Fruit fly (Drosophila melanogaster) whole organism, embryonic: ENCODE measurements around the gene MAGE.

Source experiments
- CG17829 ChIP-seq: fragments of 200-800 bp; optimal IDR thresholded peaks from 2 replicates; lab custom pipeline; 2019; ENCODE audit warnings: missing biosample characterization, mild to moderate bottlenecking, missing genetic modification characterization, moderate library complexity
- CG5245 ChIP-seq: fragments of 200-800 bp; sonication (Bioruptor generic); optimal IDR thresholded peaks from 3 replicates; lab custom pipeline; 2016; ENCODE audit warnings: missing biosample characterization, missing genetic modification characterization
- CG6854 ChIP-seq: fragments of 200-800 bp; sonication (Bioruptor generic); optimal IDR thresholded peaks from 3 replicates; lab custom pipeline; 2017; ENCODE audit warnings: missing biosample characterization, mild to moderate bottlenecking, missing genetic modification characterization
- CG7372 ChIP-seq: fragments of 200-800 bp; sonication (Bioruptor generic); IDR thresholded peaks from 2 replicates; pipeline ENCODE4 v1.3.6; 2022; ENCODE audit warnings: missing biosample characterization, missing genetic modification characterization
- Xrp1 ChIP-seq: fragments of 200-800 bp; sonication (Bioruptor generic); IDR thresholded peaks from 2 replicates; pipeline ENCODE4 v1.3.6; 2022; ENCODE audit warnings: missing biosample characterization, missing genetic modification characterization
- amos ChIP-seq: fragments of 200-800 bp; sonication (Bioruptor generic); IDR thresholded peaks from 2 replicates; pipeline ENCODE4 v1.3.6; 2022; ENCODE audit warnings: missing biosample characterization, missing genetic modification characterization; ENCODE audit not compliant: partially characterized antibody
- bigmax ChIP-seq: fragments of 200-800 bp; sonication (Bioruptor generic); optimal IDR thresholded peaks from 2 replicates; lab custom pipeline; 2018; ENCODE audit warnings: missing biosample characterization, mild to moderate bottlenecking, missing genetic modification characterization
- btn ChIP-seq: fragments of 200-800 bp; sonication (Bioruptor generic); optimal IDR thresholded peaks from 2 replicates; lab custom pipeline; 2016; ENCODE audit warnings: missing biosample characterization, missing genetic modification characterization
- fd96Cb ChIP-seq: fragments of 200-800 bp; sonication (Bioruptor generic); optimal IDR thresholded peaks from 2 replicates; lab custom pipeline; 2018; ENCODE audit warnings: missing biosample characterization, mild to moderate bottlenecking, missing genetic modification characterization, moderate library complexity
- kni ChIP-seq: fragments of 200-800 bp; sonication (Bioruptor generic); optimal IDR thresholded peaks from 3 replicates; lab custom pipeline; 2017; ENCODE audit warnings: mild to moderate bottlenecking, missing biosample characterization, missing genetic modification reagents, missing genetic modification characterization
- psq ChIP-seq: fragments of 200-800 bp; sonication (Bioruptor generic); optimal IDR thresholded peaks from 2 replicates; lab custom pipeline; 2017; ENCODE audit warnings: missing biosample characterization, missing genetic modification characterization
- sim ChIP-seq: fragments of 200-800 bp; sonication (Bioruptor generic); IDR thresholded peaks from 2 replicates; pipeline ENCODE4 v1.3.6; 2022; ENCODE audit warnings: missing biosample characterization, missing genetic modification characterization
- so ChIP-seq: fragments of 200-800 bp; sonication (Bioruptor generic); IDR thresholded peaks from 3 replicates; pipeline ENCODE4 v1.3.6; 2022; ENCODE audit warnings: missing biosample characterization, missing genetic modification characterization
- zen ChIP-seq: fragments of 200-800 bp; sonication (Bioruptor generic); optimal IDR thresholded peaks from 3 replicates; lab custom pipeline; 2018; ENCODE audit warnings: missing biosample characterization, mild to moderate bottlenecking, missing genetic modification characterization, moderate library complexity

DNA sequence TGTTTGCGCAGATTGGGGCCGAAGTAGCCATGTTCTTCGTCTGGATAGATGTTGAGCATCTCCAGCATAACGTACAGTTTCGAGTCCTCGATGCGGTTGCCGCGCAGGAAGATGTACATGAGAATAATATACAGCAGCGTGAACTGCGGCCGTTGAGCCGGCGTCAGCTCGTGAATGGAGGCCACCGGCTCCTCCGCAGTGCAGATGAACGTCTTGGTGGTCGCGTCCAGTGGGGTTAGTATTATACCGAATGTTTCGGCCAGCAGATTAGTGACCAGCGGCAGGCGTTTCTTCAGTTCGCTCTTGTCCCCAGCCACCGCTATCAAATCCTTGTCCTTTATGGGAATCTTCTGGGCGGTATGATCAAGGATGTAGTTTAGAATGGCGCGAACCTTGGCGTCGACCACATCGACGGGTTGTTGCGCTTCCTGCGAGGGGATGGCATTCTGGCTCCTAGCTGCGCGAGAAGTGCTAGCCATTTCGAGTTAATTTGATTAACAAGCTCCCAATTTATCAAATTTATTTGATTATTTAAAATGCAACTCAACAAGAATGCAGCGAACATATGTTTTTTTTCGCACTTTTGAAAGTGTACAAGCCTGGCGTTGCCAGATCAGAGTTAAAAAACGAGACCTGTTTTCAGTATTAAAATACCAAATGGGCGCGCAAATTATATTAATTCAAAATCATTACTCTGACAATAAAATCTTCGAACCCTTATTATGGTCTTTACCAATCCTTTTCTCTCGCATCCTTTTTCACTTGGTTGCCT, at the start of gene MAGE:
- no peak for TF ChIP-seq amos (GFP tag; lab: Robert Waterston, UW)
- TF ChIP-seq psq (GFP tag; lab: Kevin White, UChicago) = no peak
- TF ChIP-seq CG7372 (GFP tag; lab: Robert Waterston, UW) = no peak
- TF ChIP-seq Xrp1 (GFP tag; lab: Robert Waterston, UW) = no peak
- no peak for TF ChIP-seq CG17829 (tag; lab: Kevin White, UChicago)
- no peak for TF ChIP-seq so (GFP tag; lab: Robert Waterston, UW)
- TF ChIP-seq sim (GFP tag; lab: Robert Waterston, UW) = no peak
- TF ChIP-seq bigmax = no peak
- TF ChIP-seq CG5245 (GFP tag; lab: Kevin White, UChicago) = no peak
- TF ChIP-seq fd96Cb (tag; lab: Kevin White, UChicago) = no peak
- no peak for TF ChIP-seq CG6854 (GFP tag; lab: Kevin White, UChicago)
- no peak for TF ChIP-seq btn
- TF ChIP-seq kni (GFP tag; lab: Kevin White, UChicago) = no peak
- no peak for TF ChIP-seq zen (tag; lab: Kevin White, UChicago)
